Worm (Caenorhabditis elegans) whole organism, L4 larva: ENCODE results near the gene cyld-1.

Experiments used
- ceh-62 ChIP-seq: sonication (generic microtip); optimal IDR thresholded peaks from 2 replicates; lab custom pipeline; 2017; ENCODE audit warnings: missing biosample characterization, missing genetic modification characterization
- daf-12 ChIP-seq: fragments of 150-350 bp; optimal IDR thresholded peaks from 2 replicates; lab custom pipeline; 2014; ENCODE audit warnings: missing biosample characterization, missing genetic modification reagents, missing genetic modification characterization
- lin-1 ChIP-seq: fragments of 200-800 bp; sonication (Bioruptor generic); IDR thresholded peaks from 2 replicates; pipeline ENCODE4 v1.3.6; 2022; ENCODE audit warnings: missing genetic modification reagents, missing genetic modification characterization, missing compliant biosample characterization
- lin-38 ChIP-seq: fragments of 200-800 bp; sonication (Bioruptor generic); IDR thresholded peaks from 2 replicates; pipeline ENCODE4 v1.3.6; 2022; ENCODE audit warnings: missing genetic modification reagents, missing genetic modification characterization, missing compliant biosample characterization
- nhr-25 ChIP-seq: sonication (generic microtip); optimal IDR thresholded peaks from 2 replicates; lab custom pipeline; 2017; ENCODE audit warnings: missing genetic modification characterization, mild to moderate bottlenecking, missing compliant biosample characterization, antibody characterized with exemption, moderate library complexity, borderline replicate concordance; ENCODE audit not compliant: insufficient read depth
- nhr-76 ChIP-seq: fragments of 150-350 bp; optimal IDR thresholded peaks from 2 replicates; lab custom pipeline; 2014; ENCODE audit warnings: missing biosample characterization, missing genetic modification characterization
- nhr-77 ChIP-seq: fragments of 150-350 bp; optimal IDR thresholded peaks from 2 replicates; lab custom pipeline; 2014; ENCODE audit warnings: missing biosample characterization, missing genetic modification characterization
- pha-4 ChIP-seq, 2 experiments: fragments of 150-350 bp in 1 of 2; fragments of 200-800 bp in 1 of 2; sonication (Bioruptor generic) in 1 of 2; IDR thresholded peaks in 1 of 2; optimal IDR thresholded peaks in 1 of 2; 2 replicates each; pipeline versions ENCODE4 v1.3.6 to Lab custom; 2014 to 2022; ENCODE audit warnings: missing genetic modification characterization in 2 of 2, missing genetic modification reagents in 2 of 2, missing biosample characterization in 1 of 2, missing compliant biosample characterization in 1 of 2
- snpc-4 ChIP-seq: fragments of 150-350 bp; optimal IDR thresholded peaks from 2 replicates; lab custom pipeline; 2014; ENCODE audit warnings: missing biosample characterization, missing genetic modification characterization

DNA sequence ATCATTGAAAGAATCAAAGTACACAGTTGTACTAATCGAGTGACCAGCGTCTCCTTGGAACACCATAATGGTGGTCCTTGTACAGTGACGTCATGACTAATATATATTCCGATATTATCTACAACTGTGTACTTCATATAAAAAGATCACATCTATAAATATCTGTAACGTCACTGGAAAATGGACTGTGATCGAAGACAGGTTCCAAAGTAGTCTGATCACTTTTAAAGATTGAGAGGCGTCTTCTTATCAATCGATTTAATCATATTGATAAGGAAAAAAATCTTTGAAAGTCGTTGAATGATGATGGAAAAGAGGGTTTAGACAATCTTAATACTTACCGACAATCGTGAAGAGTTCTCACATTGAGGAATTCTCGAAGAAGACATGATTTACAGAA lies 52.4 kb downstream of the cyld-1 start:
- TF ChIP-seq lin-1 (GFP tag; lab: Robert Waterston, UW) (no peak), lin-38 (GFP tag; lab: Robert Waterston, UW) (no peak), pha-4 (GFP tag; IDR thresholded peaks at IDR 0.05; lab: Robert Waterston, UW) (no peak), pha-4 (tag; optimal IDR thresholded peaks at IDR 0.05; lab: Kevin White, UChicago) (no peak), ceh-62 (tag; lab: Kevin White, UChicago) (no peak), nhr-76 (tag; lab: Kevin White, UChicago) (no peak), snpc-4 (tag; lab: Kevin White, UChicago) (no peak), nhr-77 (no peak), daf-12 (tag; lab: Kevin White, UChicago) (no peak), nhr-25 (tag; lab: Kevin White, UChicago) (no peak)
